Worm (Caenorhabditis elegans) whole organism, L4 larva: ENCODE measurements around the gene cwf-19L2.
A peak's percentile ranks its signal among the peaks of the same experiment; 100 is the strongest.

Experiments
- D1046.2 ChIP-seq: fragments of 200-800 bp; sonication (Bioruptor generic); IDR thresholded peaks from 2 replicates; pipeline ENCODE4 v1.3.6; 2022; ENCODE audit warnings: missing genetic modification characterization, missing compliant biosample characterization
- F10B5.3 ChIP-seq: sonication (generic microtip); optimal IDR thresholded peaks from 2 replicates; lab custom pipeline; 2016; ENCODE audit warnings: mild to moderate bottlenecking, missing genetic modification characterization, missing compliant biosample characterization
- F26F4.8 ChIP-seq: fragments of 200-800 bp; sonication (Bioruptor generic); conservative IDR thresholded peaks from 2 replicates; pipeline ENCODE4 v1.3.6; 2022; ENCODE audit warnings: missing genetic modification characterization, missing compliant biosample characterization
- F49E8.2 ChIP-seq: sonication (generic microtip); optimal IDR thresholded peaks from 2 replicates; lab custom pipeline; 2016; ENCODE audit warnings: missing compliant biosample characterization, mild to moderate bottlenecking, missing genetic modification characterization, borderline replicate concordance
- R02D3.7 ChIP-seq: fragments of 150-350 bp; sonication (generic microtip); optimal IDR thresholded peaks from 3 replicates; lab custom pipeline; 2014; ENCODE audit warnings: missing biosample characterization, missing genetic modification characterization
- T20F7.1 ChIP-seq: fragments of 200-800 bp; sonication (Bioruptor generic); optimal IDR thresholded peaks from 2 replicates; lab custom pipeline; 2018; ENCODE audit warnings: mild to moderate bottlenecking, missing genetic modification characterization, missing compliant biosample characterization
- Y105C5A.15 ChIP-seq: fragments of 200-800 bp; sonication (Bioruptor generic); IDR thresholded peaks from 2 replicates; pipeline ENCODE4 v1.3.6; 2022; ENCODE audit warnings: missing genetic modification characterization, missing compliant biosample characterization
- ZK337.2 ChIP-seq: fragments of 200-800 bp; sonication (Bioruptor generic); IDR thresholded peaks from 2 replicates; pipeline ENCODE4 v1.3.6; 2022; ENCODE audit warnings: missing genetic modification reagents, missing genetic modification characterization, missing compliant biosample characterization
- aly-2 ChIP-seq: sonication (generic microtip); optimal IDR thresholded peaks from 2 replicates; lab custom pipeline; 2018; ENCODE audit warnings: missing biosample characterization, missing genetic modification characterization
- arid-1 ChIP-seq: fragments of 200-800 bp; sonication (Bioruptor generic); conservative IDR thresholded peaks from 2 replicates; pipeline ENCODE4 v1.3.6; 2022; ENCODE audit warnings: missing genetic modification reagents, missing genetic modification characterization, missing compliant biosample characterization
- attf-4 ChIP-seq: sonication (generic microtip); optimal IDR thresholded peaks from 3 replicates; lab custom pipeline; 2017; ENCODE audit warnings: missing biosample characterization, missing genetic modification characterization
- ceh-20 ChIP-seq: fragments of 200-800 bp; sonication (Bioruptor generic); IDR thresholded peaks from 2 replicates; pipeline ENCODE4 v1.3.6; 2022; ENCODE audit warnings: missing genetic modification reagents, missing genetic modification characterization, missing compliant biosample characterization
- ceh-28 ChIP-seq: fragments of 150-350 bp; optimal IDR thresholded peaks from 2 replicates; lab custom pipeline; 2014; ENCODE audit warnings: missing biosample characterization, missing genetic modification reagents, missing genetic modification characterization
- ceh-32 ChIP-seq: sonication (generic microtip); optimal IDR thresholded peaks from 2 replicates; lab custom pipeline; 2016; ENCODE audit warnings: mild to moderate bottlenecking, missing genetic modification characterization, missing compliant biosample characterization; ENCODE audit not compliant: poor library complexity
- ceh-44 ChIP-seq: fragments of 200-800 bp; sonication (Bioruptor generic); IDR thresholded peaks from 2 replicates; pipeline ENCODE4 v1.3.6; 2022; ENCODE audit warnings: missing genetic modification reagents, missing genetic modification characterization, missing compliant biosample characterization
- ceh-82 ChIP-seq: sonication (generic microtip); optimal IDR thresholded peaks from 2 replicates; lab custom pipeline; 2017; ENCODE audit warnings: missing biosample characterization, missing genetic modification characterization
- ces-1 ChIP-seq: fragments of 150-350 bp; sonication (generic microtip); optimal IDR thresholded peaks from 4 replicates; lab custom pipeline; 2014; ENCODE audit warnings: missing biosample characterization, missing genetic modification reagents, missing genetic modification characterization
- daf-12 ChIP-seq: fragments of 150-350 bp; optimal IDR thresholded peaks from 2 replicates; lab custom pipeline; 2014; ENCODE audit warnings: missing biosample characterization, missing genetic modification reagents, missing genetic modification characterization
- daf-16 ChIP-seq, 3 experiments: sonication (generic microtip); optimal IDR thresholded peaks; 2 replicates each; lab custom pipeline; 2016 to 2017; ENCODE audit warnings: missing genetic modification characterization in 3 of 3, missing genetic modification reagents in 3 of 3, mild to moderate bottlenecking in 2 of 3, missing compliant biosample characterization in 2 of 3, missing biosample characterization in 1 of 3, moderate library complexity in 1 of 3
- daf-8 ChIP-seq: fragments of 200-800 bp; sonication (Bioruptor generic); IDR thresholded peaks from 2 replicates; pipeline ENCODE4 v1.3.6; 2022; ENCODE audit warnings: missing genetic modification characterization, missing compliant biosample characterization
- fkh-10 ChIP-seq: fragments of 150-350 bp; optimal IDR thresholded peaks from 2 replicates; lab custom pipeline; 2014; ENCODE audit warnings: missing biosample characterization, missing genetic modification reagents, missing genetic modification characterization
- hlh-30 ChIP-seq: sonication (generic microtip); optimal IDR thresholded peaks from 2 replicates; lab custom pipeline; 2017; ENCODE audit warnings: antibody characterized with exemption, mild to moderate bottlenecking, missing genetic modification characterization, missing compliant biosample characterization; ENCODE audit not compliant: insufficient read depth
- hmg-1.1 ChIP-seq: fragments of 200-800 bp; sonication (Bioruptor generic); IDR thresholded peaks from 2 replicates; pipeline ENCODE4 v1.3.6; 2022; ENCODE audit warnings: missing genetic modification reagents, missing genetic modification characterization, missing compliant biosample characterization
- jun-1 ChIP-seq: fragments of 150-350 bp; optimal IDR thresholded peaks from 2 replicates; lab custom pipeline; 2014; ENCODE audit warnings: missing biosample characterization, missing genetic modification reagents, missing genetic modification characterization
- lim-7 ChIP-seq: fragments of 200-800 bp; sonication (Bioruptor generic); IDR thresholded peaks from 2 replicates; pipeline ENCODE4 v1.3.6; 2022; ENCODE audit warnings: missing genetic modification characterization, missing compliant biosample characterization
- lin-15B ChIP-seq: fragments of 150-350 bp; sonication (generic microtip); optimal IDR thresholded peaks from 3 replicates; lab custom pipeline; 2014; ENCODE audit warnings: missing biosample characterization, missing genetic modification characterization
- lin-29 ChIP-seq: fragments of 200-800 bp; sonication (Bioruptor generic); IDR thresholded peaks from 2 replicates; pipeline ENCODE4 v1.3.6; 2022; ENCODE audit warnings: missing genetic modification reagents, missing genetic modification characterization, missing compliant biosample characterization
- lsy-2 ChIP-seq, 2 experiments: fragments of 150-350 bp in 1 of 2; sonication (generic microtip) in 1 of 2; optimal IDR thresholded peaks; 2 replicates each; lab custom pipeline; 2014 to 2017; ENCODE audit warnings: missing biosample characterization in 2 of 2, missing genetic modification characterization in 2 of 2
- madf-5 ChIP-seq, 2 experiments: fragments of 200-800 bp; sonication (Bioruptor generic); IDR thresholded peaks; 2 replicates each; pipeline ENCODE4 v1.3.6; 2022; ENCODE audit warnings: missing compliant biosample characterization in 2 of 2, missing genetic modification characterization in 2 of 2
- mep-1 ChIP-seq: fragments of 150-350 bp; sonication (generic microtip); optimal IDR thresholded peaks from 3 replicates; lab custom pipeline; 2014; ENCODE audit warnings: missing biosample characterization, missing genetic modification characterization
- mes-2 ChIP-seq: sonication (generic microtip); optimal IDR thresholded peaks from 2 replicates; lab custom pipeline; 2016; ENCODE audit warnings: missing genotype, mild to moderate bottlenecking, missing genetic modification characterization, missing compliant biosample characterization; ENCODE audit not compliant: poor library complexity, severe bottlenecking
- mxl-3 ChIP-seq: fragments of 200-800 bp; sonication (Bioruptor generic); optimal IDR thresholded peaks from 2 replicates; lab custom pipeline; 2018; ENCODE audit warnings: mild to moderate bottlenecking, missing genetic modification characterization, missing compliant biosample characterization
- nhr-111 ChIP-seq: fragments of 200-800 bp; sonication (Bioruptor generic); optimal IDR thresholded peaks from 2 replicates; lab custom pipeline; 2018; ENCODE audit warnings: mild to moderate bottlenecking, missing genetic modification characterization, missing compliant biosample characterization
- nhr-28 ChIP-seq: fragments of 150-350 bp; optimal IDR thresholded peaks from 2 replicates; lab custom pipeline; 2014; ENCODE audit warnings: missing biosample characterization, missing genetic modification characterization
- nhr-48 ChIP-seq: sonication (generic microtip); optimal IDR thresholded peaks from 2 replicates; lab custom pipeline; 2016; ENCODE audit warnings: mild to moderate bottlenecking, missing genetic modification characterization, missing compliant biosample characterization
- nhr-6 ChIP-seq: fragments of 150-350 bp; optimal IDR thresholded peaks from 2 replicates; lab custom pipeline; 2014; ENCODE audit warnings: missing biosample characterization, missing genetic modification characterization
- pqm-1 ChIP-seq: sonication (generic microtip); optimal IDR thresholded peaks from 2 replicates; lab custom pipeline; 2017; ENCODE audit warnings: missing biosample characterization, missing genetic modification characterization
- rbr-2 ChIP-seq: sonication (generic microtip); optimal IDR thresholded peaks from 2 replicates; lab custom pipeline; 2016; ENCODE audit warnings: missing genotype, missing genetic modification characterization, missing compliant biosample characterization
- set-16 ChIP-seq: fragments of 200-800 bp; sonication (Bioruptor generic); IDR thresholded peaks from 2 replicates; pipeline ENCODE4 v1.3.6; 2022; ENCODE audit warnings: missing genetic modification reagents, missing genetic modification characterization, missing compliant biosample characterization
- snpc-4 ChIP-seq: fragments of 150-350 bp; optimal IDR thresholded peaks from 2 replicates; lab custom pipeline; 2014; ENCODE audit warnings: missing biosample characterization, missing genetic modification characterization
- spr-1 ChIP-seq: sonication (generic microtip); optimal IDR thresholded peaks from 2 replicates; lab custom pipeline; 2016; ENCODE audit warnings: mild to moderate bottlenecking, missing genetic modification characterization, missing compliant biosample characterization
- spr-3 ChIP-seq: fragments of 200-800 bp; sonication (Bioruptor generic); optimal IDR thresholded peaks from 2 replicates; lab custom pipeline; 2018; ENCODE audit warnings: mild to moderate bottlenecking, missing genetic modification characterization, missing compliant biosample characterization
- tag-97 ChIP-seq: fragments of 200-800 bp; sonication (Bioruptor generic); IDR thresholded peaks from 2 replicates; pipeline ENCODE4 v1.3.6; 2022; ENCODE audit warnings: missing genetic modification characterization, missing compliant biosample characterization
- tra-1 ChIP-seq: fragments of 200-800 bp; sonication (Bioruptor generic); IDR thresholded peaks from 2 replicates; pipeline ENCODE4 v1.3.6; 2022; ENCODE audit warnings: missing genetic modification reagents, missing genetic modification characterization, missing compliant biosample characterization
- unc-130 ChIP-seq: sonication (generic microtip); optimal IDR thresholded peaks from 2 replicates; lab custom pipeline; 2016; ENCODE audit warnings: missing genetic modification reagents, missing genetic modification characterization, missing compliant biosample characterization
- unc-39 ChIP-seq: sonication (generic microtip); optimal IDR thresholded peaks from 2 replicates; lab custom pipeline; 2017; ENCODE audit warnings: missing biosample characterization, missing genetic modification characterization
- unc-62 ChIP-seq, 3 experiments: fragments of 150-350 bp in 1 of 3; sonication (generic microtip); optimal IDR thresholded peaks in 2 of 3; peaks in 1 of 3; 1 replicate in 1 of 3; 2 replicates in 2 of 3; lab custom pipeline; 2014 to 2017; ENCODE audit warnings: missing biosample characterization in 3 of 3, missing genetic modification characterization in 3 of 3, missing genetic modification reagents in 3 of 3, missing genotype in 1 of 3
- vab-7 ChIP-seq: fragments of 200-800 bp; sonication (Bioruptor generic); IDR thresholded peaks from 2 replicates; pipeline ENCODE4 v1.3.6; 2022; ENCODE audit warnings: missing genetic modification reagents, missing genetic modification characterization, missing compliant biosample characterization
- ztf-11 ChIP-seq: fragments of 150-350 bp; optimal IDR thresholded peaks from 2 replicates; lab custom pipeline; 2014; ENCODE audit warnings: missing biosample characterization, missing genetic modification characterization

The cwf-19L2 gene

DNA sequence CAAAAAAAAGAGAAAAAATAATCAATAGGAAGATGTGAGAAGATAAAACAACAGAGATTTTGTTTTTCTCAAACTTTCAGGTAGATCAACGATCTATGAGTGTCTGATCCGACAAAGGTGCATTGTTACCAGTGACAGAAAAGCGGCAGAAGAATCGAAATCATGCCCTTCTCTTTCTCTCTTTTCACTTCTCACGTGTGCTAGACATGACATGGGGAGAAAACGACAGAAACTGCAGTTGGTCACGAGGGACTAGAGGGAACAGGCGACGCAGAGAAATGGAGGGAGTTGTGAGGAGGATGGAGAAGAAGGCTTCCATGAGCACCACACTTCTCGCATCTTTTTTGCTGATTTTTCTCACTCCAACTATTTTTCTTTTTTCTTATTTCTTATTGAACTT lies 41.8 kb downstream of the cwf-19L2 start, which contains the start of gene F56C9.10 (continued):
- TF ChIP-seq vab-7 (GFP tag; lab: Robert Waterston, UW) = no peak
- peak; percentile 64; the same call in 1 of the 2 replicates for TF ChIP-seq arid-1
- TF ChIP-seq daf-12 (tag; lab: Kevin White, UChicago) = no peak
- 0 out of 2 replicates have a peak, but pooled peaks have one; percentile 30 for TF ChIP-seq Y105C5A.15 (GFP tag; lab: Robert Waterston, UW)
- TF ChIP-seq snpc-4 = no peak
- peak; percentile 90 for TF ChIP-seq nhr-28 (tag; lab: Kevin White, UChicago)
- no peak for TF ChIP-seq fkh-10 (GFP tag; lab: Kevin White, UChicago)
- TF ChIP-seq set-16 (GFP tag; lab: Robert Waterston, UW) = peak; percentile 65
- no peak for TF ChIP-seq ceh-44 (GFP tag; lab: Robert Waterston, UW)
- TF ChIP-seq hlh-30 (tag; lab: Kevin White, UChicago) = peak; percentile 100
- TF ChIP-seq daf-8 (GFP tag; lab: Robert Waterston, UW) = no peak
- no peak for TF ChIP-seq jun-1 (tag; lab: Kevin White, UChicago)
- TF ChIP-seq mep-1 (tag; lab: Kevin White, UChicago) = peak; percentile 95
- no peak for TF ChIP-seq F49E8.2 (tag; lab: Kevin White, UChicago)
- no peak for TF ChIP-seq R02D3.7
- peak; percentile 26 for TF ChIP-seq pqm-1 (tag; lab: Kevin White, UChicago)
- TF ChIP-seq rbr-2 (tag; lab: Kevin White, UChicago) = peak; percentile 69
- TF ChIP-seq nhr-111 (GFP tag; lab: Kevin White, UChicago) = no peak
- no peak for TF ChIP-seq ces-1 (GFP tag; lab: Kevin White, UChicago)
- TF ChIP-seq nhr-6 = peak; percentile 55
- no peak for TF ChIP-seq F10B5.3 (tag; lab: Kevin White, UChicago)
- TF ChIP-seq mxl-3 (GFP tag; lab: Kevin White, UChicago) = peak; percentile 94
- peak; percentile 77 for TF ChIP-seq nhr-48
- no peak for TF ChIP-seq ceh-82 (tag; lab: Kevin White, UChicago)
- peak; percentile 45; the same call in 1 of the 2 replicates for TF ChIP-seq lin-29 (GFP tag; lab: Robert Waterston, UW)
- peak; percentile 84 for TF ChIP-seq hmg-1.1
- peak; percentile 77 to 89 for TF ChIP-seq lsy-2 (tag; optimal IDR thresholded peaks at IDR 0.05; lab: Kevin White, UChicago)
- TF ChIP-seq madf-5 (GFP tag; IDR thresholded peaks at IDR 0.05; lab: Robert Waterston, UW) = no peak
- no peak for TF ChIP-seq ZK337.2 (GFP tag; lab: Robert Waterston, UW)
- TF ChIP-seq tra-1 (GFP tag; lab: Robert Waterston, UW) = peak; percentile 76
- TF ChIP-seq spr-3 (GFP tag; lab: Kevin White, UChicago) = no peak
- TF ChIP-seq D1046.2 (GFP tag; lab: Robert Waterston, UW) = no peak
- peak in 1 of 2 experiments; percentile 65 for TF ChIP-seq daf-16 (GFP tag; optimal IDR thresholded peaks at IDR 0.05; lab: Kevin White, UChicago)
- TF ChIP-seq daf-16 (tag; optimal IDR thresholded peaks at IDR 0.05; lab: Kevin White, UChicago) = peak; percentile 38
- peak; percentile 47 for TF ChIP-seq spr-1 (tag; lab: Kevin White, UChicago)
- no peak for TF ChIP-seq aly-2 (tag; lab: Kevin White, UChicago)

DNA sequence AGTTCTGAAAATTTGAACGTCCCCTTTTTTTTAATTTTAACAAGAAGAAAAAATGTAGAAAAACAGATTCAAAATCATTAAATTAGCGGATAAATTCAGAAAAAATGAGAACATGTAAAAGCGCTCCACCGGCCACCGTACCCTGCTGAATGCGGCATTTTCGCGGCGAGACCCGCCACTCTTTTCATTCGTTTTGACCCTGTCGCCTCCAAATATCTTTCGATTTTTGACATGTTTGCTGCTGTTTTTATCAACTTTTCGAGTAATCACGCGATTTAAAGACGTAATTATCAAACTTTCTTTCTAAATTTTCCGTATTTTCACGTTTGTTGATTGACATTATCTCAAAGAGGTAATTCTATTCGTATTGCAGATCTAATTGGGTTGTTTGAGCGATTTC lies 42.8 kb downstream of the cwf-19L2 start, which contains the start of gene gsp-2:
Gene gsp-2 (plus strand): TSS at position 374 of the 400 bp plus-strand sequence.
- no peak for TF ChIP-seq aly-2 (tag; lab: Kevin White, UChicago)
- TF ChIP-seq lim-7 (GFP tag; lab: Robert Waterston, UW) = peak; percentile 64; the same call in 1 of the 2 replicates
- no peak for TF ChIP-seq unc-130 (GFP tag; lab: Kevin White, UChicago)
- TF ChIP-seq nhr-111 (GFP tag; lab: Kevin White, UChicago) = no peak
- no peak for TF ChIP-seq ZK337.2 (GFP tag; lab: Robert Waterston, UW)
- TF ChIP-seq ceh-44 (GFP tag; lab: Robert Waterston, UW) = no peak
- TF ChIP-seq arid-1 = peak; percentile 79
- TF ChIP-seq vab-7 (GFP tag; lab: Robert Waterston, UW) = no peak
- TF ChIP-seq tag-97 (GFP tag; lab: Robert Waterston, UW) = no peak
- peak; percentile 41 for TF ChIP-seq rbr-2 (tag; lab: Kevin White, UChicago)
- TF ChIP-seq lin-15B = no peak
- TF ChIP-seq ztf-11 = no peak
- no peak for TF ChIP-seq attf-4
- TF ChIP-seq unc-62 (GFP tag; optimal IDR thresholded peaks at IDR 0.05 in 1 of 2; lab: Kevin White, UChicago) = peak in 1 of 2 experiments; percentile 96
- TF ChIP-seq unc-62 (tag; optimal IDR thresholded peaks at IDR 0.05; lab: Kevin White, UChicago) = no peak
- no peak for TF ChIP-seq daf-8 (GFP tag; lab: Robert Waterston, UW)
- TF ChIP-seq ceh-28 (tag; lab: Kevin White, UChicago) = no peak
- TF ChIP-seq mes-2 = peak; percentile 78
- TF ChIP-seq F26F4.8 = no peak
- no peak for TF ChIP-seq ceh-32
- TF ChIP-seq hlh-30 (tag; lab: Kevin White, UChicago) = peak; percentile 73
- TF ChIP-seq ceh-20 (GFP tag; lab: Robert Waterston, UW) = no peak
- TF ChIP-seq unc-39 = no peak
- TF ChIP-seq T20F7.1 (GFP tag; lab: Kevin White, UChicago) = peak; percentile 43
